Fruit fly (Drosophila melanogaster): ENCODE data around the gene gwl.

The gwl gene

DNA sequence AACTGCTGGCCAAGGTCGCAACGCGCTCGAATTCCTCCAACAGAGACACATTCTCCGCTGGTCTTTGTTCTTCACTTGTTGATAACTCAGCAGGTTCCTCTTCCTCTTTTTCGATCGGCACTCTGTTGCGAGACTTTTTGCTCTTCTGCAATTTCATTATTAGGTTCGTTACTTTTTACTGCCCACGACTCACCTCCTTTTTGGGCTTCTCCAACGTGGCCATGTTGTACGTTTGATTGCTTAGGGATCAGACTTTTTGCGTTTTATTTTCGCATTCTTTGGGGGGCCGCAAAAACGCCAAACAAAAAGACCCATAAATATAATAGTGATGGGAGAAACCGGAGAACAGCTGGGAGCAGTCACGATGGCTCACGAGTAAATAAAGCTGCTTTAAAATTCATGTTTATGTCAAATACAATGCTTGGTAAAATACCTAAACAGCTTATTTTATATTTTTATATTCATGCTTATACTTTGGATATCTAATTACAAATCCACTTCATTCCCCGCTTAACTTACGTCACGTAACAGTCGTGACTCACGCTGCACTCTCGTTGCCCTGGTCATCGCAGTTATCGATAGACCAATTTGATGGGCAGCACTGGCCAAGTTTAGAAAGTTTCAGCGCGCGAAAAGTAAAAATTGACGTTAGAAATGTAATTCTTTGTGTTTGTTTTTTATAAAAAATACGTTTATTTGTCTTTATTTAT, 12.5 kb downstream of the gwl start, which contains the start of gene Epg5 (continued):
- peak; percentile 78 for TF ChIP-seq CG9817 (tag; optimal IDR thresholded peaks at IDR 0.05)
- 0 out of 3 replicates have a peak, but pooled peaks have one; percentile 62 for TF ChIP-seq CG7357 (GFP tag; IDR thresholded peaks at IDR 0.05)
- no peak for TF ChIP-seq CG5180 (GFP tag; optimal IDR thresholded peaks at IDR 0.05)
- no peak for TF ChIP-seq zf30C (GFP tag; optimal IDR thresholded peaks at IDR 0.05)
- peak; percentile 94 for TF ChIP-seq amos (GFP tag; IDR thresholded peaks at IDR 0.05; ENCODE audit: partially characterized antibody)
- peak; percentile 75 for TF ChIP-seq vfl (GFP tag; optimal IDR thresholded peaks at IDR 0.05)
- TF ChIP-seq CG1603 (tag; optimal IDR thresholded peaks at IDR 0.05), result no peak
- peak; percentile 59 for TF ChIP-seq CG18476 (GFP tag; optimal IDR thresholded peaks at IDR 0.05)
- peak; percentile 81 for TF ChIP-seq mam (GFP tag; optimal IDR thresholded peaks at IDR 0.05)
- TF ChIP-seq luna (GFP tag; optimal IDR thresholded peaks at IDR 0.05), result peak; percentile 53
- TF ChIP-seq jigr1 (GFP tag; IDR thresholded peaks at IDR 0.05), result no peak
- peak; percentile 87 for TF ChIP-seq CG42726 (GFP tag; IDR thresholded peaks at IDR 0.05; ENCODE audit: partially characterized antibody)
- no peak for TF ChIP-seq CG11504 (tag; optimal IDR thresholded peaks at IDR 0.05)
- peak; percentile 22; the same call in 1 of the 2 replicates for TF ChIP-seq gsb (GFP tag; IDR thresholded peaks at IDR 0.05)
- TF ChIP-seq pb (GFP tag; optimal IDR thresholded peaks at IDR 0.05), result peak; percentile 30
- peak; percentile 47 for TF ChIP-seq fu2 (GFP tag; optimal IDR thresholded peaks at IDR 0.05)
- TF ChIP-seq CG17186 (GFP tag; optimal IDR thresholded peaks at IDR 0.05), result peak; percentile 4
- peak; percentile 99 for TF ChIP-seq Doc3 (GFP tag; IDR thresholded peaks at IDR 0.05; ENCODE audit: partially characterized antibody)
- peak; percentile 90 for TF ChIP-seq zfh2 (GFP tag; optimal IDR thresholded peaks at IDR 0.05)
- TF ChIP-seq rib (GFP tag; IDR thresholded peaks at IDR 0.05), result peak; percentile 68; the same call in 1 of the 2 replicates
- peak; percentile 87 for TF ChIP-seq CG30403 (GFP tag; optimal IDR thresholded peaks at IDR 0.05)
- peak; percentile 99 for TF ChIP-seq Scr (GFP tag; IDR thresholded peaks at IDR 0.05; ENCODE audit: partially characterized antibody)
- peak; percentile 54 for TF ChIP-seq CG4820 (GFP tag; optimal IDR thresholded peaks at IDR 0.05)
- TF ChIP-seq cato (GFP tag; optimal IDR thresholded peaks at IDR 0.05; ENCODE audit: borderline replicate concordance), result peak; percentile 52
- TF ChIP-seq kay (GFP tag; optimal IDR thresholded peaks at IDR 0.05), result peak; percentile 49
- peak; percentile 68 for TF ChIP-seq CG31224 (GFP tag; IDR thresholded peaks at IDR 0.05)
- TF ChIP-seq CG1602 (GFP tag; optimal IDR thresholded peaks at IDR 0.05), result peak; percentile 66
- peak; percentile 87 for TF ChIP-seq Dp (GFP tag; optimal IDR thresholded peaks at IDR 0.05)
- TF ChIP-seq CG9932 (GFP tag; IDR thresholded peaks at IDR 0.05), result peak; percentile 94
- TF ChIP-seq CG9215 (GFP tag; IDR thresholded peaks at IDR 0.05), result peak; percentile 77
- peak; percentile 75 for TF ChIP-seq CG12942 (GFP tag; optimal IDR thresholded peaks at IDR 0.05)
- TF ChIP-seq CHES-1-like (GFP tag; optimal IDR thresholded peaks at IDR 0.05), result peak; percentile 74
- TF ChIP-seq CG3163 (GFP tag; optimal IDR thresholded peaks at IDR 0.05), result peak; percentile 24
- peak; percentile 69 for TF ChIP-seq tup (GFP tag; optimal IDR thresholded peaks at IDR 0.05)
- TF ChIP-seq CG6254 (GFP tag; optimal IDR thresholded peaks at IDR 0.05), result no peak
- TF ChIP-seq Nf-YB (GFP tag; optimal IDR thresholded peaks at IDR 0.05), result no peak
- TF ChIP-seq Myb (GFP tag; optimal IDR thresholded peaks at IDR 0.05), result peak; percentile 73
- peak; percentile 49; the same call in 1 of the 2 replicates for TF ChIP-seq CG11247 (GFP tag; IDR thresholded peaks at IDR 0.05)
- TF ChIP-seq Dip3 (GFP tag; optimal IDR thresholded peaks at IDR 0.05), result peak; percentile 78
- TF ChIP-seq CG18262 (tag; optimal IDR thresholded peaks at IDR 0.05), result no peak
- peak; percentile 98 for TF ChIP-seq hbn (GFP tag; IDR thresholded peaks at IDR 0.05; ENCODE audit: partially characterized antibody)
- peak; percentile 54; the same call in 1 of the 2 replicates for TF ChIP-seq wdn (GFP tag; IDR thresholded peaks at IDR 0.05)
- peak; percentile 50 for TF ChIP-seq fd96Cb (tag; optimal IDR thresholded peaks at IDR 0.05)
- TF ChIP-seq CG5953 (GFP tag; IDR thresholded peaks at IDR 0.05), result no peak
- TF ChIP-seq CG14014 (GFP tag; IDR thresholded peaks at IDR 0.05), result peak; percentile 81
- no peak for TF ChIP-seq NfI (GFP tag; optimal IDR thresholded peaks at IDR 0.05)
- TF ChIP-seq Ptx1 (GFP tag; IDR thresholded peaks at IDR 0.05), result peak; percentile 83
- TF ChIP-seq Opbp (GFP tag; IDR thresholded peaks at IDR 0.05; ENCODE audit: partially characterized antibody), result peak; percentile 94
- no peak for TF ChIP-seq CG4282 (GFP tag; optimal IDR thresholded peaks at IDR 0.05)
